Fruit fly (Drosophila melanogaster) whole organism, embryonic: ENCODE data around the gene CG13075.

Experiments used
- B-H2 ChIP-seq: fragments of 200-800 bp; sonication (Bioruptor generic); optimal IDR thresholded peaks from 2 replicates; lab custom pipeline; 2018; ENCODE audit warnings: missing biosample characterization, mild to moderate bottlenecking, missing genetic modification characterization
- CG11398 ChIP-seq: fragments of 200-800 bp; sonication (Bioruptor generic); optimal IDR thresholded peaks from 2 replicates; lab custom pipeline; 2016; ENCODE audit warnings: missing biosample characterization, missing genetic modification characterization
- CG11560 ChIP-seq: fragments of 200-800 bp; sonication (Bioruptor generic); IDR thresholded peaks from 3 replicates; pipeline ENCODE4 v1.3.6; 2022; ENCODE audit warnings: missing biosample characterization, missing genetic modification characterization
- CG11696 ChIP-seq: fragments of 200-800 bp; sonication (Bioruptor generic); IDR thresholded peaks from 2 replicates; pipeline ENCODE4 v1.3.6; 2022; ENCODE audit warnings: missing biosample characterization, missing genetic modification characterization
- CG12104 ChIP-seq: fragments of 200-800 bp; sonication (Bioruptor generic); optimal IDR thresholded peaks from 3 replicates; lab custom pipeline; 2016; ENCODE audit warnings: missing biosample characterization, missing genetic modification characterization
- CG12744 ChIP-seq: fragments of 200-800 bp; sonication (Bioruptor generic); optimal IDR thresholded peaks from 2 replicates; lab custom pipeline; 2016; ENCODE audit warnings: missing biosample characterization, missing genetic modification characterization
- CG13296 ChIP-seq: fragments of 200-800 bp; sonication (Bioruptor generic); optimal IDR thresholded peaks from 3 replicates; lab custom pipeline; 2018; ENCODE audit warnings: missing biosample characterization, mild to moderate bottlenecking, missing genetic modification characterization
- CG14014 ChIP-seq: fragments of 200-800 bp; sonication (Bioruptor generic); IDR thresholded peaks from 2 replicates; pipeline ENCODE4 v1.3.6; 2022; ENCODE audit warnings: missing biosample characterization, missing genetic modification characterization
- CG16863 ChIP-seq: fragments of 200-800 bp; sonication (Bioruptor generic); optimal IDR thresholded peaks from 3 replicates; lab custom pipeline; 2016; ENCODE audit warnings: missing biosample characterization, missing genetic modification characterization
- CG1792 ChIP-seq: fragments of 200-800 bp; sonication (Bioruptor generic); optimal IDR thresholded peaks from 2 replicates; lab custom pipeline; 2016; ENCODE audit warnings: missing biosample characterization, missing genetic modification characterization
- CG1832 ChIP-seq: fragments of 200-800 bp; sonication (Bioruptor generic); optimal IDR thresholded peaks from 2 replicates; lab custom pipeline; 2017; ENCODE audit warnings: missing biosample characterization, mild to moderate bottlenecking, missing genetic modification characterization, inconsistent platforms
- CG30020 ChIP-seq: fragments of 200-800 bp; optimal IDR thresholded peaks from 2 replicates; lab custom pipeline; 2019; ENCODE audit warnings: missing biosample characterization, mild to moderate bottlenecking, missing genetic modification characterization, moderate library complexity
- CG31441 ChIP-seq: fragments of 200-800 bp; sonication (Bioruptor generic); IDR thresholded peaks from 2 replicates; pipeline ENCODE4 v1.3.6; 2022; ENCODE audit warnings: missing biosample characterization, missing genetic modification characterization
- CG32767 ChIP-seq: fragments of 200-800 bp; sonication (Bioruptor generic); IDR thresholded peaks from 2 replicates; pipeline ENCODE4 v1.3.6; 2022; ENCODE audit warnings: missing biosample characterization, missing genetic modification characterization
- CG32772 ChIP-seq: fragments of 200-800 bp; sonication (Bioruptor generic); IDR thresholded peaks from 2 replicates; pipeline ENCODE4 v1.3.6; 2022; ENCODE audit warnings: missing biosample characterization, missing genetic modification characterization
- CG34224 ChIP-seq: fragments of 200-800 bp; sonication (Bioruptor generic); IDR thresholded peaks from 3 replicates; pipeline ENCODE4 v1.3.6; 2022; ENCODE audit warnings: missing biosample characterization, missing genetic modification characterization; ENCODE audit not compliant: partially characterized antibody
- CG3995 ChIP-seq: fragments of 200-800 bp; sonication (Bioruptor generic); optimal IDR thresholded peaks from 3 replicates; lab custom pipeline; 2016; ENCODE audit warnings: missing biosample characterization, missing genetic modification characterization
- CG4328 ChIP-seq: fragments of 200-800 bp; sonication (Bioruptor generic); optimal IDR thresholded peaks from 3 replicates; lab custom pipeline; 2017; ENCODE audit warnings: missing biosample characterization, missing genetic modification reagents, missing genetic modification characterization
- CG7357 ChIP-seq: fragments of 200-800 bp; sonication (Bioruptor generic); IDR thresholded peaks from 3 replicates; pipeline ENCODE4 v1.3.6; 2022; ENCODE audit warnings: missing biosample characterization, missing genetic modification characterization
- CG7372 ChIP-seq: fragments of 200-800 bp; sonication (Bioruptor generic); IDR thresholded peaks from 2 replicates; pipeline ENCODE4 v1.3.6; 2022; ENCODE audit warnings: missing biosample characterization, missing genetic modification characterization
- CG7839 ChIP-seq: fragments of 200-800 bp; sonication (Bioruptor generic); optimal IDR thresholded peaks from 3 replicates; lab custom pipeline; 2018; ENCODE audit warnings: missing biosample characterization, mild to moderate bottlenecking, missing genetic modification characterization, moderate library complexity
- CG8359 ChIP-seq: fragments of 200-800 bp; sonication (Bioruptor generic); optimal IDR thresholded peaks from 2 replicates; lab custom pipeline; 2017; ENCODE audit warnings: missing biosample characterization, mild to moderate bottlenecking, missing genetic modification characterization, borderline replicate concordance
- CG9797 ChIP-seq: fragments of 200-800 bp; sonication (Bioruptor generic); optimal IDR thresholded peaks from 3 replicates; lab custom pipeline; 2018; ENCODE audit warnings: missing biosample characterization, mild to moderate bottlenecking, missing genetic modification characterization
- D19A ChIP-seq: fragments of 200-800 bp; optimal IDR thresholded peaks from 3 replicates; lab custom pipeline; 2019; ENCODE audit warnings: missing biosample characterization, mild to moderate bottlenecking, missing genetic modification characterization, moderate library complexity
- D19B ChIP-seq: fragments of 200-800 bp; sonication (Bioruptor generic); optimal IDR thresholded peaks from 2 replicates; lab custom pipeline; 2017; ENCODE audit warnings: missing biosample characterization, mild to moderate bottlenecking, missing genetic modification characterization
- Dad ChIP-seq: fragments of 200-800 bp; sonication (Bioruptor generic); optimal IDR thresholded peaks from 3 replicates; lab custom pipeline; 2016; ENCODE audit warnings: missing biosample characterization, missing genetic modification characterization
- Deaf1 ChIP-seq: fragments of 200-800 bp; optimal IDR thresholded peaks from 3 replicates; lab custom pipeline; 2019; ENCODE audit warnings: missing biosample characterization, mild to moderate bottlenecking, missing genetic modification characterization, moderate library complexity
- Fer1 ChIP-seq: fragments of 200-800 bp; sonication (Bioruptor generic); optimal IDR thresholded peaks from 2 replicates; lab custom pipeline; 2017; ENCODE audit warnings: missing biosample characterization, mild to moderate bottlenecking, missing genetic modification characterization
- Fer3 ChIP-seq: fragments of 200-800 bp; sonication (Bioruptor generic); optimal IDR thresholded peaks from 2 replicates; lab custom pipeline; 2018; ENCODE audit warnings: missing biosample characterization, mild to moderate bottlenecking, missing genetic modification characterization, moderate library complexity
- HLH54F ChIP-seq: fragments of 200-800 bp; sonication (Bioruptor generic); optimal IDR thresholded peaks from 3 replicates; lab custom pipeline; 2016; ENCODE audit warnings: missing biosample characterization, missing genetic modification characterization
- Hey ChIP-seq: fragments of 200-800 bp; sonication (Bioruptor generic); optimal IDR thresholded peaks from 3 replicates; lab custom pipeline; 2018; ENCODE audit warnings: missing biosample characterization, mild to moderate bottlenecking, missing genetic modification characterization
- MBD-R2 ChIP-seq: fragments of 200-800 bp; sonication (Bioruptor generic); IDR thresholded peaks from 2 replicates; pipeline ENCODE4 v1.3.6; 2022; ENCODE audit warnings: missing biosample characterization, missing genetic modification characterization
- Myb ChIP-seq: fragments of 200-800 bp; sonication (Bioruptor generic); optimal IDR thresholded peaks from 2 replicates; lab custom pipeline; 2016; ENCODE audit warnings: missing biosample characterization, missing genetic modification characterization
- Nf-YC ChIP-seq: fragments of 200-800 bp; optimal IDR thresholded peaks from 3 replicates; lab custom pipeline; 2019; ENCODE audit warnings: missing biosample characterization, mild to moderate bottlenecking, missing genetic modification characterization, moderate library complexity
- Poxn ChIP-seq: fragments of 200-800 bp; sonication (Bioruptor generic); IDR thresholded peaks from 2 replicates; pipeline ENCODE4 v1.3.6; 2022; ENCODE audit warnings: missing biosample characterization, missing genetic modification characterization
- Ptx1 ChIP-seq: fragments of 200-800 bp; sonication (Bioruptor generic); IDR thresholded peaks from 2 replicates; pipeline ENCODE4 v1.3.6; 2022; ENCODE audit warnings: missing biosample characterization, missing genetic modification characterization
- Ssrp ChIP-seq: fragments of 200-800 bp; sonication (Bioruptor generic); optimal IDR thresholded peaks from 2 replicates; lab custom pipeline; 2018; ENCODE audit warnings: missing biosample characterization, mild to moderate bottlenecking, missing genetic modification characterization, moderate library complexity
- Stat92E ChIP-seq, 3 experiments: fragments of >200 bp in 2 of 3; fragments of 200-800 bp in 1 of 3; sonication (Bioruptor generic) in 1 of 3; optimal IDR thresholded peaks; 2 replicates each; lab custom pipeline; 2017 to 2019; ENCODE audit warnings: missing biosample characterization in 3 of 3, missing genetic modification characterization in 3 of 3, mild to moderate bottlenecking in 1 of 3, moderate library complexity in 1 of 3
- Tbp ChIP-seq: fragments of >200 bp; optimal IDR thresholded peaks from 2 replicates; lab custom pipeline; 2018; ENCODE audit warnings: missing biosample characterization, missing genetic modification characterization
- ab ChIP-seq: fragments of 200-800 bp; sonication (Bioruptor generic); optimal IDR thresholded peaks from 2 replicates; lab custom pipeline; 2016; ENCODE audit warnings: missing biosample characterization, missing genetic modification characterization
- al ChIP-seq: fragments of 200-800 bp; sonication (Bioruptor generic); IDR thresholded peaks from 2 replicates; pipeline ENCODE4 v1.3.6; 2022; ENCODE audit warnings: missing biosample characterization, missing genetic modification characterization
- bsh ChIP-seq, 2 experiments: fragments of 200-800 bp; sonication (Bioruptor generic); optimal IDR thresholded peaks; 2 replicates each; lab custom pipeline; 2017 to 2018; ENCODE audit warnings: mild to moderate bottlenecking in 2 of 2, missing biosample characterization in 2 of 2, missing genetic modification characterization in 2 of 2, moderate library complexity in 1 of 2
- cad ChIP-seq: fragments of >200 bp; optimal IDR thresholded peaks from 2 replicates; lab custom pipeline; 2017; ENCODE audit warnings: missing biosample characterization, missing genetic modification characterization
- chn ChIP-seq: fragments of 200-800 bp; sonication (Bioruptor generic); optimal IDR thresholded peaks from 2 replicates; lab custom pipeline; 2016; ENCODE audit warnings: missing biosample characterization, missing genetic modification characterization
- ftz-f1 ChIP-seq: fragments of 200-800 bp; sonication (Bioruptor generic); optimal IDR thresholded peaks from 2 replicates; lab custom pipeline; 2016; ENCODE audit warnings: missing biosample characterization, missing genetic modification characterization
- ham ChIP-seq: fragments of 200-800 bp; sonication (Bioruptor generic); IDR thresholded peaks from 2 replicates; pipeline ENCODE4 v1.3.6; 2022; ENCODE audit warnings: missing biosample characterization, missing genetic modification characterization
- lmd ChIP-seq: fragments of 200-800 bp; sonication (Bioruptor generic); IDR thresholded peaks from 2 replicates; pipeline ENCODE4 v1.3.6; 2022; ENCODE audit warnings: missing biosample characterization, missing genetic modification characterization
- lola ChIP-seq, 3 experiments: fragments of >200 bp in 2 of 3; fragments of 200-800 bp in 1 of 3; sonication (Bioruptor generic) in 1 of 3; optimal IDR thresholded peaks; 2 replicates each; lab custom pipeline; 2017 to 2019; ENCODE audit warnings: missing biosample characterization in 3 of 3, missing genetic modification characterization in 3 of 3, mild to moderate bottlenecking in 1 of 3, moderate library complexity in 1 of 3
- mam ChIP-seq: fragments of 200-800 bp; sonication (Bioruptor generic); optimal IDR thresholded peaks from 3 replicates; lab custom pipeline; 2016; ENCODE audit warnings: missing biosample characterization, missing genetic modification characterization
- tin ChIP-seq: fragments of 200-800 bp; sonication (Bioruptor generic); optimal IDR thresholded peaks from 3 replicates; lab custom pipeline; 2016; ENCODE audit warnings: missing biosample characterization, missing genetic modification characterization
- usp ChIP-seq: fragments of >200 bp; optimal IDR thresholded peaks from 2 replicates; lab custom pipeline; 2017; ENCODE audit warnings: missing biosample characterization, missing genetic modification characterization
- vfl ChIP-seq: fragments of 200-800 bp; sonication (Bioruptor generic); optimal IDR thresholded peaks from 2 replicates; lab custom pipeline; 2016; ENCODE audit warnings: missing biosample characterization, missing genetic modification characterization

CG13075 gene

DNA sequence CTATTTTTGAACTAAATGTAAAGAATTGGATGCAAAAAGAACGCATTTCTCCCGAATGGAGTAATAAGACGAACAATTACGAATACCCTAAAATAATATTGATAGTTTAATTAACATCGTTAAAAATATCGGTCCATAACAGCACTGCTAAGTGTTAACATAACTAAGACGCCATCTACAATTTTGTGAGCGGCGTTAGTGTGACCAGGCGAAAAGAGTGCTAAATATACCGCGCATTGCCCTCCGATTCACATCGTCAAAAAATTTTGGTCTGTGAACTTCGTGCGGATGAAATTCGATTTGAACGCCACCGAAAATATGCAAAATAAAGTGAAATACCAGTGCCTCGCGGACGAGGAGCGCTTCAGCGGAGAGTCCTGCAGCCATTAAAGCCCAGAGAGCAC, 32.1 kb upstream of the CG13075 start, which contains the start of gene Mbs (continued):
- TF ChIP-seq CG11398 (GFP tag; lab: Kevin White, UChicago) (no peak), Stat92E (GFP tag; optimal IDR thresholded peaks at IDR 0.05; lab: Kevin White, UChicago) (no peak), CG12104 (GFP tag; lab: Kevin White, UChicago) (no peak), Ssrp (no peak), CG32772 (GFP tag; lab: Robert Waterston, UW) (no peak), Fer3 (tag; lab: Kevin White, UChicago) (peak; percentile 33), ham (no peak), usp (GFP tag; lab: Kevin White, UChicago) (no peak), Tbp (GFP tag; lab: Kevin White, UChicago) (no peak), B-H2 (GFP tag; lab: Kevin White, UChicago) (peak; percentile 40), tin (GFP tag; lab: Kevin White, UChicago) (no peak), D19A (tag; lab: Kevin White, UChicago) (peak; percentile 6), Poxn (GFP tag; lab: Robert Waterston, UW) (no peak), CG32767 (GFP tag; lab: Robert Waterston, UW) (no peak), CG7357 (GFP tag; lab: Robert Waterston, UW) (no peak), CG31441 (GFP tag; lab: Robert Waterston, UW) (no peak; the same call in 1 of the 2 replicates), CG4328 (GFP tag; lab: Kevin White, UChicago) (peak; percentile 23), CG13296 (GFP tag; lab: Kevin White, UChicago) (peak; percentile 57), cad (GFP tag; lab: Kevin White, UChicago) (no peak), CG7372 (GFP tag; lab: Robert Waterston, UW) (no peak), mam (GFP tag; lab: Kevin White, UChicago) (no peak), CG8359 (GFP tag; lab: Kevin White, UChicago) (no peak), Nf-YC (tag; lab: Kevin White, UChicago) (peak; percentile 31), CG30020 (tag; lab: Kevin White, UChicago) (no peak), CG14014 (GFP tag; lab: Robert Waterston, UW) (no peak), ftz-f1 (GFP tag; lab: Kevin White, UChicago) (no peak), Hey (tag; lab: Kevin White, UChicago) (no peak), bsh (GFP tag; optimal IDR thresholded peaks at IDR 0.05; lab: Kevin White, UChicago) (peak in 1 of 2 experiments; percentile 22), chn (no peak), Dad (GFP tag; lab: Kevin White, UChicago) (peak; percentile 3), Deaf1 (tag; lab: Kevin White, UChicago) (peak; percentile 58), CG1792 (no peak), CG11696 (no peak), CG9797 (GFP tag; lab: Kevin White, UChicago) (peak; percentile 85), CG34224 (GFP tag; lab: Robert Waterston, UW) (peak; percentile 78), lmd (GFP tag; lab: Robert Waterston, UW) (no peak), CG1832 (GFP tag; lab: Kevin White, UChicago) (no peak), MBD-R2 (GFP tag; lab: Robert Waterston, UW) (peak; percentile 25; the same call in 1 of the 2 replicates), HLH54F (GFP tag; lab: Kevin White, UChicago) (no peak), Ptx1 (GFP tag; lab: Robert Waterston, UW) (peak; percentile 20; the same call in 1 of the 2 replicates), al (GFP tag; lab: Robert Waterston, UW) (no peak), CG16863 (no peak), CG3995 (GFP tag; lab: Kevin White, UChicago) (no peak), CG7839 (tag; lab: Kevin White, UChicago) (peak; percentile 10), D19B (GFP tag; lab: Kevin White, UChicago) (no peak), ab (GFP tag; lab: Kevin White, UChicago) (no peak), Fer1 (no peak), vfl (GFP tag; lab: Kevin White, UChicago) (no peak), CG11560 (tag; lab: Robert Waterston, UW) (no peak), CG12744 (GFP tag; lab: Kevin White, UChicago) (no peak), Myb (GFP tag; lab: Kevin White, UChicago) (no peak), lola (GFP tag; optimal IDR thresholded peaks at IDR 0.05; lab: Kevin White, UChicago) (no peak)
